Worm (Caenorhabditis elegans) whole organism, early embryonic: ENCODE measurements around the gene msa-1.

ENCODE experiments used
- B0310.2 ChIP-seq: sonication (generic microtip); optimal IDR thresholded peaks from 2 replicates; lab custom pipeline; 2016; ENCODE audit warnings: mild to moderate bottlenecking, missing genetic modification characterization, missing compliant biosample characterization
- ama-1 ChIP-seq: fragments of 150-350 bp; optimal IDR thresholded peaks from 2 replicates; lab custom pipeline; 2014

ce11 chrIV:9063518-9063917 lies 24.9 kb upstream of the msa-1 start:
- TF ChIP-seq B0310.2 (tag; lab: Kevin White, UChicago): no peak
- TF ChIP-seq ama-1 (lab: Kevin White, UChicago): no peak
